Worm (Caenorhabditis elegans): ENCODE measurements around the gene fat-7.

fat-7 gene

DNA sequence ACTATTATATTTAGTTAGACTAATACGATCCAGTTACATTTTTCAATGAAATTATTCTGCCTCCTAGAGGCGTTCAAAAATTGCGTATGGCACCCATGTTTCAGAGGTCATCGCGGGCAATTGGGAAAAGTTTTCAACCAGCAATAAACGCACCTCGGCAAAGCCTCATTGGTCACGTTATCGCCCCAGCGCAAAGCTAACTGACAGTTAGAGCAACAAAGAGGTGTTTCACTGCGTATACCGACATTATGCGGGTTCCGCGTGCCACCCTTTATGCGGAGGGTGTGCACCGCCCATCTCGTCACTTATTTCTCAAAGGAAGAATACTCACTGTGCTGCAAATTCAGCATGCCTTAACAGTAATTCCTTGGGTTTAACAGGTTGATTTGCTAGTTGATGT lies 10.3 kb downstream of the fat-7 start (continued):
- TF ChIP-seq let-526 (GFP tag; IDR thresholded peaks at IDR 0.05), result no peak
- TF ChIP-seq F57C9.4 (tag; optimal IDR thresholded peaks at IDR 0.05), result no peak
- no peak for TF ChIP-seq ztf-3 (GFP tag; optimal IDR thresholded peaks at IDR 0.05)
- no peak for TF ChIP-seq hlh-26 (GFP tag; conservative IDR thresholded peaks at IDR 0.05)
- peak; percentile 9 for TF ChIP-seq hrde-1 (tag; optimal IDR thresholded peaks at IDR 0.05; ENCODE audit: borderline replicate concordance)
- TF ChIP-seq egl-18 (GFP tag; IDR thresholded peaks at IDR 0.05), result no peak
- TF ChIP-seq F57A8.1 (GFP tag; optimal IDR thresholded peaks at IDR 0.05), result no peak
- TF ChIP-seq cebp-2 (GFP tag; IDR thresholded peaks at IDR 0.05), result 0 out of 2 replicates have a peak, but pooled peaks have one; percentile 27
- TF ChIP-seq F49E8.2 (tag; optimal IDR thresholded peaks at IDR 0.05; ENCODE audit: insufficient read depth), result peak; percentile 50
- peak; percentile 92 for TF ChIP-seq pbrm-1 (GFP tag; IDR thresholded peaks at IDR 0.05)
- TF ChIP-seq mxl-1 (tag; optimal IDR thresholded peaks at IDR 0.05), result no peak
- TF ChIP-seq ceh-58 (GFP tag; IDR thresholded peaks at IDR 0.05), result no peak
- TF ChIP-seq ztf-18 (tag; optimal IDR thresholded peaks at IDR 0.05), result no peak
- TF ChIP-seq snpc-3.4 (tag; optimal IDR thresholded peaks at IDR 0.05), result peak; percentile 76
- no peak for TF ChIP-seq cebp-1 (GFP tag; IDR thresholded peaks at IDR 0.05)
- TF ChIP-seq cebp-1 (tag; optimal IDR thresholded peaks at IDR 0.05), result no peak
- no peak for TF ChIP-seq hlh-12 (tag; optimal IDR thresholded peaks at IDR 0.05)
- TF ChIP-seq D2030.7 (GFP tag; IDR thresholded peaks at IDR 0.05), result peak; percentile 93
- TF ChIP-seq atf-7 (tag; optimal IDR thresholded peaks at IDR 0.05), result peak; percentile 25
- TF ChIP-seq aptf-2 (GFP tag; conservative IDR thresholded peaks at IDR 0.05), result no peak
- no peak for TF ChIP-seq ceh-27 (GFP tag; optimal IDR thresholded peaks at IDR 0.05)
- peak in 1 of 2 experiments; percentile 3 for TF ChIP-seq rec-8 (tag; optimal IDR thresholded peaks at IDR 0.05)
- TF ChIP-seq C06A6.2 (GFP tag; conservative IDR thresholded peaks at IDR 0.05), result no peak
- TF ChIP-seq ztf-6 (GFP tag; IDR thresholded peaks at IDR 0.05), result no peak
- TF ChIP-seq him-1 (tag; optimal IDR thresholded peaks at IDR 0.05), result peak; percentile 95
- no peak for TF ChIP-seq F52B5.7 (tag; optimal IDR thresholded peaks at IDR 0.05)
- TF ChIP-seq ztf-28 (GFP tag; IDR thresholded peaks at IDR 0.05), result 0 out of 2 replicates have a peak, but pooled peaks have one; percentile 47
- no peak for TF ChIP-seq nfya-2 (GFP tag; IDR thresholded peaks at IDR 0.05)
- TF ChIP-seq ama-1 (optimal IDR thresholded peaks at IDR 0.05), result no peak
- TF ChIP-seq ama-1 (GFP tag; optimal IDR thresholded peaks at IDR 0.05), result no peak
- TF ChIP-seq Y56A3A.18 (GFP tag; IDR thresholded peaks at IDR 0.05), result no peak
- TF ChIP-seq lsy-27 (tag; optimal IDR thresholded peaks at IDR 0.05; ENCODE audit: borderline replicate concordance, insufficient read depth), result no peak
- no peak for TF ChIP-seq sea-2 (GFP tag; IDR thresholded peaks at IDR 0.05)
- TF ChIP-seq snpc-1.1 (tag; optimal IDR thresholded peaks at IDR 0.05; ENCODE audit: insufficient read depth), result peak; percentile 95
- no peak for TF ChIP-seq repo-1 (tag; optimal IDR thresholded peaks at IDR 0.05)
- no peak for TF ChIP-seq efl-1 (GFP tag; optimal IDR thresholded peaks at IDR 0.05)
- 0 out of 2 replicates have a peak, but pooled peaks have one; percentile 29 for TF ChIP-seq ceh-100 (GFP tag; IDR thresholded peaks at IDR 0.05)
- peak; percentile 91 for TF ChIP-seq snpc-4 (GFP tag; optimal IDR thresholded peaks at IDR 0.05)
- peak; percentile 88 to 98 (median 96) for TF ChIP-seq snpc-4 (tag; optimal IDR thresholded peaks at IDR 0.05)
- TF ChIP-seq dpl-1 (GFP tag; optimal IDR thresholded peaks at IDR 0.05), result no peak
- no peak for TF ChIP-seq B0261.1 (tag; optimal IDR thresholded peaks at IDR 0.05)
- TF ChIP-seq xnd-1 (tag; optimal IDR thresholded peaks at IDR 0.05), result peak; percentile 35
- TF ChIP-seq nfyb-1 (GFP tag; IDR thresholded peaks at IDR 0.05), result peak; percentile 89
